Worm (Caenorhabditis elegans): ENCODE measurements around the gene nhr-221.

nhr-221 gene

DNA sequence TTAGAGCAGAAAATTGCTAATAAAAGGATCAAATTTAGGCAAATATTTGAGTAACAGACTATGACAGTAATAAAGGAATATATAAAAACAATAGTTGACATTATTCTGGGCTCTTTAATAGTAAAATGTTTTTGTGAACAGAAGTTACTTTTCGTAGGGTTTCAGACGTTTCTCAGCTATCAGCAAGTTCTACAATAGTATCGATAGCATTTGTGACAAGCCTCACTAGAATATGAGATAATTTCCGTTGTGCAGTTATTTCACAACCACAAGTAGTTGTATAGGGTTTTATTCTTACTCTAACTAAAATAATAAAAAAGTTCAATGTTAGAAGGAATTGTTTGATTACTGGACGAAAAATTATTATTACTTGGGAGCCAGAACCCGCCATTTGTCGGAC lies 11.4 kb upstream of the nhr-221 start, which contains the start of gene srbc-68:
TSS of gene srbc-68 (minus strand) at position 101 of the 400 bp plus-strand sequence.
- no peak for TF ChIP-seq lsy-2 (tag; optimal IDR thresholded peaks at IDR 0.05)
- no peak for TF ChIP-seq ceh-8 (GFP tag; optimal IDR thresholded peaks at IDR 0.05)
- no peak for TF ChIP-seq nhr-71 (tag; optimal IDR thresholded peaks at IDR 0.05)
- no peak for TF ChIP-seq grh-1 (GFP tag; IDR thresholded peaks at IDR 0.05)
- TF ChIP-seq rnt-1 (tag; optimal IDR thresholded peaks at IDR 0.05) = no peak
- TF ChIP-seq ceh-88 (GFP tag; IDR thresholded peaks at IDR 0.05) = no peak
- no peak for TF ChIP-seq unc-98 (GFP tag; IDR thresholded peaks at IDR 0.05)
- no peak for TF ChIP-seq sup-37 (GFP tag; optimal IDR thresholded peaks at IDR 0.05)
- TF ChIP-seq pag-3 (tag; optimal IDR thresholded peaks at IDR 0.05; ENCODE audit: borderline replicate concordance, insufficient read depth) = no peak
- TF ChIP-seq hlh-17 (GFP tag; optimal IDR thresholded peaks at IDR 0.05; ENCODE audit: borderline replicate concordance) = no peak
- TF ChIP-seq pqm-1 (tag; optimal IDR thresholded peaks at IDR 0.05) = no peak
- TF ChIP-seq unc-30 (tag; optimal IDR thresholded peaks at IDR 0.05) = no peak
- no peak for TF ChIP-seq ceh-82 (tag; optimal IDR thresholded peaks at IDR 0.05)
- no peak for TF ChIP-seq alr-1 (tag; optimal IDR thresholded peaks at IDR 0.05; ENCODE audit: borderline replicate concordance)
- TF ChIP-seq nhr-76 (tag; optimal IDR thresholded peaks at IDR 0.05) = no peak
- TF ChIP-seq sox-4 (tag; optimal IDR thresholded peaks at IDR 0.05) = no peak
- no peak for TF ChIP-seq mep-1 (tag; optimal IDR thresholded peaks at IDR 0.05)
- no peak for TF ChIP-seq F16B12.6 (tag; optimal IDR thresholded peaks at IDR 0.05)
- no peak for TF ChIP-seq nhr-19 (GFP tag; conservative IDR thresholded peaks at IDR 0.05)

ce11 chrV:3543344-3543743 lies 8.2 kb upstream of the nhr-221 start, which contains the start of gene nhr-222:
nhr-222 (minus strand) TSS chrV:3543444.
- TF ChIP-seq ama-1 (optimal IDR thresholded peaks at IDR 0.05) = no peak
- TF ChIP-seq nhr-12 (tag; optimal IDR thresholded peaks at IDR 0.05) = no peak
- TF ChIP-seq fkh-10 (GFP tag; optimal IDR thresholded peaks at IDR 0.05) = no peak
- no peak for TF ChIP-seq snpc-4 (tag; optimal IDR thresholded peaks at IDR 0.05)
- no peak for TF ChIP-seq elt-3 (tag; optimal IDR thresholded peaks at IDR 0.05)
- TF ChIP-seq fos-1 (tag; optimal IDR thresholded peaks at IDR 0.05) = no peak
- TF ChIP-seq hlh-4 (tag; optimal IDR thresholded peaks at IDR 0.05) = no peak
- TF ChIP-seq alr-1 (tag; optimal IDR thresholded peaks at IDR 0.05; ENCODE audit: borderline replicate concordance) = no peak
- no peak for TF ChIP-seq unc-86 (tag; optimal IDR thresholded peaks at IDR 0.05)
- no peak for TF ChIP-seq nhr-84 (tag; optimal IDR thresholded peaks at IDR 0.05)
- TF ChIP-seq aly-2 (tag; optimal IDR thresholded peaks at IDR 0.05) = no peak
- no peak for TF ChIP-seq zag-1 (tag; optimal IDR thresholded peaks at IDR 0.05)
- no peak for TF ChIP-seq dsc-1 (tag; optimal IDR thresholded peaks at IDR 0.05)
- TF ChIP-seq tbx-2 (tag; optimal IDR thresholded peaks at IDR 0.05) = no peak
- no peak for TF ChIP-seq fkh-8 (tag; optimal IDR thresholded peaks at IDR 0.05)
- TF ChIP-seq unc-130 (tag; optimal IDR thresholded peaks at IDR 0.05) = no peak
- TF ChIP-seq irx-1 (tag; optimal IDR thresholded peaks at IDR 0.05) = no peak
- TF ChIP-seq nhr-20 (tag; optimal IDR thresholded peaks at IDR 0.05) = no peak
- TF ChIP-seq pax-3 (tag; optimal IDR thresholded peaks at IDR 0.05) = no peak

- no peak for TF ChIP-seq pax-3 (tag; optimal IDR thresholded peaks at IDR 0.05)
- no peak for TF ChIP-seq dsc-1 (tag; optimal IDR thresholded peaks at IDR 0.05)
- TF ChIP-seq zip-4 (GFP tag; optimal IDR thresholded peaks at IDR 0.05) = no peak
- TF ChIP-seq hpl-2 (GFP tag; optimal IDR thresholded peaks at IDR 0.05) = no peak
- no peak for TF ChIP-seq ceh-8 (GFP tag; optimal IDR thresholded peaks at IDR 0.05)
Measured at ce11 chrV:3541117-3541516, 6.0 kb upstream of the nhr-221 start, which contains the start of gene srbc-67. srbc-67 (minus strand) TSS chrV:3541217.

DNA sequence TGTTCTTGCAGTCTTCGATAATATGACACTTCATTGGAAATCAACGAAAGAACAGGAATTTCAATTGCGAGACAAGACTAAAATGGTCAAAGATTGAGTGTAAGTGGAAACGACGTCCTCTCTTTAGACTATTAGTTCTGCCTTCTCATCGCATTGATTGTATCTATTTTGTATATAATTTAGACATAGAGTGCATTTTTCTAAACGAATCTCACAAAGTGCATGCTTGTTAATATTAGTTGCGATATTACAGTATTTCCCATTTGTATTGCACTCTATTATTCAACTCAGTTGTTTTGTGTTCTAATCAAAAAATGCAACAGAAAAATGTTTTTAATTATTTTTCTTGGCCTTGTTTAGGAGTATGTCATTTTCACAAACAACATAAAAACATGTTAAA lies 3.1 kb upstream of the nhr-221 start, which contains the start of gene nhr-93:
TSS of gene nhr-93 (minus strand) at position 101 of the 400 bp plus-strand sequence.
- TF ChIP-seq unc-98 (GFP tag; IDR thresholded peaks at IDR 0.05) (no peak), elt-3 (tag; optimal IDR thresholded peaks at IDR 0.05) (no peak), mab-9 (GFP tag; IDR thresholded peaks at IDR 0.05) (no peak), F16B12.6 (tag; optimal IDR thresholded peaks at IDR 0.05) (no peak), C34B4.2 (tag; optimal IDR thresholded peaks at IDR 0.05) (no peak), ceh-90 (tag; optimal IDR thresholded peaks at IDR 0.05) (no peak)
